Worm (Caenorhabditis elegans): ENCODE data around the gene nlt-1.

DNA sequence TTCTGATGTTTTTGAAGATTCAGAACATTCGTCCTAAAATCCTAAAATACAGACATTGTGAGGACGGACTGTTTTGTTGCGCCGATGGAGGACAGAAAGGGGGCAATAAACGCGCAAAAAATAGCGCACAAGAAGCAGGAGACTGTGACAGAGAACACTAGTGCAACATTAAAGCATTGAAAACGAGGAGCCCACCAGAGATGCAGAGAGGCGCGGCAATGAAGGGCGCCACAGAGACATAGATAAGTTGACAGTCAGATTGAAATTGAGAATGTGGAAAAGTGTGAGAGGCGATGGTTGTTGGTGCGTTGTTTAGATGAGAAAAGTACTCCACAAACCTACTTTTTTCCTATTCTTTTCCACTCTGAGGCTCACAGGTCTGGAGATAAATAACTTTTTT, 26.0 kb downstream of the nlt-1 start, which contains the start of gene aakg-5:
- TF ChIP-seq lin-15B (tag; optimal IDR thresholded peaks at IDR 0.05) (no peak), aly-2 (tag; optimal IDR thresholded peaks at IDR 0.05) (no peak), nhr-11 (tag; optimal IDR thresholded peaks at IDR 0.05) (peak; percentile 96), vab-7 (GFP tag; IDR thresholded peaks at IDR 0.05) (no peak), mdl-1 (tag; optimal IDR thresholded peaks at IDR 0.05) (peak; percentile 5 to 79), nhr-42 (GFP tag; IDR thresholded peaks at IDR 0.05) (no peak), ama-1 (optimal IDR thresholded peaks at IDR 0.05) (no peak), skn-1 (tag; optimal IDR thresholded peaks at IDR 0.05) (no peak), nhr-25 (tag; optimal IDR thresholded peaks at IDR 0.05; ENCODE audit: borderline replicate concordance, insufficient read depth) (peak; percentile 88), madf-5 (GFP tag; IDR thresholded peaks at IDR 0.05) (0 out of 4 replicates have a peak, but pooled peaks of 1 of the 2 experiments have one; percentile 9), lin-39 (tag; optimal IDR thresholded peaks at IDR 0.05) (no peak), unc-62 (GFP tag; optimal IDR thresholded peaks at IDR 0.05 in 1 of 2) (peak in 1 of 2 experiments; percentile 93), unc-62 (tag; optimal IDR thresholded peaks at IDR 0.05) (no peak)

Measured in whole organism, L4 larva.